Fruit fly (Drosophila melanogaster) whole organism, pupa: ENCODE data around the gene CG42369.

ENCODE experiments used
- CG10348 ChIP-seq: fragments of 200-800 bp; sonication (Bioruptor generic); IDR thresholded peaks from 2 replicates; pipeline ENCODE4 v1.3.6; 2022; ENCODE audit warnings: missing biosample characterization, missing genetic modification characterization
- CG12605 ChIP-seq: fragments of 200-800 bp; sonication (Bioruptor generic); IDR thresholded peaks from 2 replicates; pipeline ENCODE4 v1.3.6; 2022; ENCODE audit warnings: missing biosample characterization, missing genetic modification characterization
- CG13204 ChIP-seq: fragments of 200-800 bp; sonication (Bioruptor generic); optimal IDR thresholded peaks from 2 replicates; lab custom pipeline; 2018; ENCODE audit warnings: missing biosample characterization, mild to moderate bottlenecking, missing genetic modification characterization, moderate library complexity
- CG14655 ChIP-seq: fragments of 200-800 bp; sonication (Bioruptor generic); optimal IDR thresholded peaks from 3 replicates; lab custom pipeline; 2017; ENCODE audit warnings: mild to moderate bottlenecking, missing biosample characterization, missing genetic modification reagents, missing genetic modification characterization
- CG15710 ChIP-seq: fragments of 200-800 bp; sonication (Bioruptor generic); optimal IDR thresholded peaks from 2 replicates; lab custom pipeline; 2018; ENCODE audit warnings: missing biosample characterization, mild to moderate bottlenecking, missing genetic modification characterization, moderate library complexity
- CG17806 ChIP-seq: fragments of 200-800 bp; sonication (Bioruptor generic); optimal IDR thresholded peaks from 2 replicates; lab custom pipeline; 2018; ENCODE audit warnings: missing biosample characterization, mild to moderate bottlenecking, missing genetic modification characterization, moderate library complexity
- CG32121 ChIP-seq: fragments of 200-800 bp; sonication (Bioruptor generic); IDR thresholded peaks from 2 replicates; pipeline ENCODE4 v1.3.6; 2022; ENCODE audit warnings: missing biosample characterization, missing genetic modification characterization
- CG34367 ChIP-seq: fragments of 200-800 bp; sonication (Bioruptor generic); optimal IDR thresholded peaks from 2 replicates; lab custom pipeline; 2018; ENCODE audit warnings: missing biosample characterization, mild to moderate bottlenecking, missing genetic modification characterization
- CG4496 ChIP-seq: fragments of 200-800 bp; sonication (Bioruptor generic); IDR thresholded peaks from 3 replicates; pipeline ENCODE4 v1.3.6; 2022; ENCODE audit warnings: missing biosample characterization, missing genetic modification characterization
- CG8159 ChIP-seq: fragments of 200-800 bp; sonication (Bioruptor generic); optimal IDR thresholded peaks from 3 replicates; lab custom pipeline; 2018; ENCODE audit warnings: missing biosample characterization, mild to moderate bottlenecking, missing genetic modification characterization, moderate library complexity
- CG8301 ChIP-seq: fragments of 200-800 bp; sonication (Bioruptor generic); optimal IDR thresholded peaks from 2 replicates; lab custom pipeline; 2018; ENCODE audit warnings: missing biosample characterization, mild to moderate bottlenecking, missing genetic modification characterization
- CG9948 ChIP-seq: fragments of 200-800 bp; sonication (Bioruptor generic); optimal IDR thresholded peaks from 2 replicates; lab custom pipeline; 2018; ENCODE audit warnings: missing biosample characterization, mild to moderate bottlenecking, missing genetic modification characterization, moderate library complexity
- D1 ChIP-seq: fragments of 200-800 bp; sonication (Bioruptor generic); optimal IDR thresholded peaks from 2 replicates; lab custom pipeline; 2018; ENCODE audit warnings: missing biosample characterization, mild to moderate bottlenecking, missing genetic modification characterization, moderate library complexity
- EcR ChIP-seq: fragments of 200-800 bp; sonication (Bioruptor generic); optimal IDR thresholded peaks from 3 replicates; lab custom pipeline; 2019; ENCODE audit warnings: missing biosample characterization, missing genetic modification characterization, mild to moderate bottlenecking, moderate library complexity, missing genetic modification reagents
- Ets98B ChIP-seq: fragments of 200-800 bp; sonication (Bioruptor generic); IDR thresholded peaks from 2 replicates; pipeline ENCODE4 v1.3.6; 2022; ENCODE audit warnings: missing biosample characterization, missing genetic modification characterization
- Pif1A ChIP-seq: fragments of 200-800 bp; sonication (Bioruptor generic); optimal IDR thresholded peaks from 3 replicates; lab custom pipeline; 2016; ENCODE audit warnings: missing biosample characterization, missing genetic modification characterization
- Pif1B ChIP-seq: fragments of 200-800 bp; sonication (Bioruptor generic); optimal IDR thresholded peaks from 3 replicates; lab custom pipeline; 2016; ENCODE audit warnings: missing biosample characterization, missing genetic modification characterization
- Snoo ChIP-seq: fragments of 200-800 bp; sonication (Bioruptor generic); optimal IDR thresholded peaks from 3 replicates; lab custom pipeline; 2017; ENCODE audit warnings: missing biosample characterization, mild to moderate bottlenecking, missing genetic modification characterization, inconsistent platforms
- fd96Ca ChIP-seq: fragments of 200-800 bp; sonication (Bioruptor generic); IDR thresholded peaks from 3 replicates; pipeline ENCODE4 v1.3.6; 2022; ENCODE audit warnings: missing biosample characterization, missing genetic modification characterization
- gl ChIP-seq: fragments of 200-800 bp; sonication (Bioruptor generic); optimal IDR thresholded peaks from 2 replicates; lab custom pipeline; 2018; ENCODE audit warnings: missing biosample characterization, mild to moderate bottlenecking, missing genetic modification characterization
- rn ChIP-seq: fragments of 200-800 bp; sonication (Bioruptor generic); IDR thresholded peaks from 2 replicates; pipeline ENCODE4 v1.3.6; 2022; ENCODE audit warnings: missing biosample characterization, missing genetic modification characterization

The CG42369 gene

DNA sequence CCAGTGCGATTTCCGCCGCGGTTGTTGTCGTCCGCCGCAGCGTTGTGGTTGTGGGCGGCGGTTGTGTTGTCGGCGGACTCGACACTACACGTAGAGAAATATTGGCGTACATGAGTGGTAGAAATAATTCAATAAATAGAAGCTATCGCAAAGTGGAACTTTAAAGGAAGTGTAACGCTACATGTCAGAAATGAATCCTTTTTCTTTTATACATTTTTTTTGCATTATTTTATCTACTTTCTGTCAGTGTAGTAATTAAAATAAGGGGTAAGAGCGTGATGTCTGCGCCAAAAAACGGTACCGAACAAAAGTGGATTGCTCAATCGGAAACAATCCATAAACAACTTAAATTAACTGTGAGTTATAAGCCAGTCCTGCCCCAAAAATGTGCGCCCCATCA, 17.9 kb downstream of the CG42369 start:
- TF ChIP-seq CG8159 (peak; percentile 6), fd96Ca (GFP tag; lab: Robert Waterston, UW) (no peak)

- TF ChIP-seq CG15710 (tag; lab: Kevin White, UChicago) (no peak), Ets98B (GFP tag; lab: Robert Waterston, UW) (no peak), CG4496 (GFP tag; lab: Robert Waterston, UW) (no peak), CG9948 (tag; lab: Kevin White, UChicago) (no peak), CG14655 (GFP tag; lab: Kevin White, UChicago) (no peak), fd96Ca (GFP tag; lab: Robert Waterston, UW) (no peak), EcR (GFP tag; lab: Kevin White, UChicago) (no peak), D1 (tag; lab: Kevin White, UChicago) (no peak)
Observed at dm6 chr2L:6373141-6373540, 23.9 kb downstream of the CG42369 start.

DNA sequence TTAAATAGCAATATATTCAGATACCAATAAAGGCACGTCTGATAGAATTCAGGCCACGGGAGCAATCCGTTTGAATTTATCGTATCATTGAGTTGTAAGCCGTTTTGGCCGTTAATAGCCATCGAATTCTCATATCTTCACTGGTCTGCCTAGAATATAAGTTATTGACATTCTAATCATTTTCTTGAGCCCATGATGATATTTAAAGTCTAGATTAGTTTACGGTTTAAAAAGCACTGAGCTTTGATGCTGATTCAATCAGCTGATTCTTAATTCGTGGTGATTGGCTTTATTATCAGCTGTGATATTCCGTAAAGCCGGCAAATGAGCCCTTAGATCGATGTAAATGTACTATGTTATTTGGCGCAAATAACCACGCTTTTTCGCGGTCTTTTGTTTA, 25.0 kb downstream of the CG42369 start, which contains the start of gene slam:
Gene slam (plus strand): TSS at position 301 of the 400 bp plus-strand sequence.
- TF ChIP-seq D1 (tag; lab: Kevin White, UChicago) (no peak), CG15710 (tag; lab: Kevin White, UChicago) (no peak), CG8301 (tag; lab: Kevin White, UChicago) (no peak), CG17806 (no peak), CG4496 (GFP tag; lab: Robert Waterston, UW) (no peak), CG12605 (GFP tag; lab: Robert Waterston, UW) (no peak), CG34367 (tag; lab: Kevin White, UChicago) (no peak), CG10348 (no peak), CG8159 (no peak), gl (tag; lab: Kevin White, UChicago) (no peak), EcR (GFP tag; lab: Kevin White, UChicago) (no peak), fd96Ca (GFP tag; lab: Robert Waterston, UW) (no peak), Snoo (no peak), CG14655 (GFP tag; lab: Kevin White, UChicago) (no peak), CG32121 (GFP tag; lab: Robert Waterston, UW) (no peak), Ets98B (GFP tag; lab: Robert Waterston, UW) (no peak), rn (GFP tag; lab: Robert Waterston, UW) (no peak)
- TF ChIP-seq, all 21 proteins: peak for 0

dm6 chr2L:6371025-6371641, 25.9 kb downstream of the CG42369 start:
- no peak for TF ChIP-seq CG12605 (GFP tag; lab: Robert Waterston, UW)
- no peak for TF ChIP-seq gl (tag; lab: Kevin White, UChicago)
- no peak for TF ChIP-seq CG13204
- TF ChIP-seq Pif1A (GFP tag; lab: Kevin White, UChicago): no peak
- TF ChIP-seq CG14655 (GFP tag; lab: Kevin White, UChicago): no peak
- no peak for TF ChIP-seq CG9948 (tag; lab: Kevin White, UChicago)
- TF ChIP-seq Ets98B (GFP tag; lab: Robert Waterston, UW): no peak
- TF ChIP-seq D1 (tag; lab: Kevin White, UChicago): no peak
- no peak for TF ChIP-seq CG32121 (GFP tag; lab: Robert Waterston, UW)
- TF ChIP-seq rn (GFP tag; lab: Robert Waterston, UW): no peak
- no peak for TF ChIP-seq CG34367 (tag; lab: Kevin White, UChicago)

DNA sequence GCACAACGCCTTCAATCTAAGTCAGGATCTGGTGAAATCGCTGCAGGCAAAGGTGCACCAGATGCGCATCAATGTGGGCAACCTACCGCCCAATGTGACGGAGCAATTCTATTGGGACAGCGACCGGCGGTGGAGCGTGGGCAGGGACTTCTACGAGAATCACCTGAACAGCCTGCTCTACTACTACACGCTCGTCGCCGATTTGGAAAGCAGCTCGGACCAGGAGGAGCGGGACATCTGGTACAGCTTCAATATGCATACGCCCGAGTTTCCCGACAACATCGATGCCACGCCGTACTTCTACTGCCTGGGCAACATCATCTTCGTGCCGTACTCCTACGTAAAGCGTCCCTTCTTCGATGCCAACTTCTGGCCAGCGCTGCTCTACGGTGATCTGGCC, 27.8 kb downstream of the CG42369 start:
- TF ChIP-seq gl (tag; lab: Kevin White, UChicago) (no peak), CG12605 (GFP tag; lab: Robert Waterston, UW) (no peak), CG9948 (tag; lab: Kevin White, UChicago) (no peak), CG34367 (tag; lab: Kevin White, UChicago) (no peak), CG8159 (no peak), EcR (GFP tag; lab: Kevin White, UChicago) (no peak), CG15710 (tag; lab: Kevin White, UChicago) (no peak), Pif1B (GFP tag; lab: Kevin White, UChicago) (no peak), CG8301 (tag; lab: Kevin White, UChicago) (no peak), rn (GFP tag; lab: Robert Waterston, UW) (no peak), CG17806 (no peak), Pif1A (GFP tag; lab: Kevin White, UChicago) (no peak), CG10348 (no peak), CG32121 (GFP tag; lab: Robert Waterston, UW) (no peak), D1 (tag; lab: Kevin White, UChicago) (no peak)
- TF ChIP-seq, all 21 proteins: peak for 0

- TF ChIP-seq CG8159 (no peak), CG10348 (no peak), CG4496 (GFP tag; lab: Robert Waterston, UW) (no peak), rn (GFP tag; lab: Robert Waterston, UW) (no peak), Pif1A (GFP tag; lab: Kevin White, UChicago) (no peak), CG8301 (tag; lab: Kevin White, UChicago) (no peak), Ets98B (GFP tag; lab: Robert Waterston, UW) (no peak), CG34367 (tag; lab: Kevin White, UChicago) (no peak), fd96Ca (GFP tag; lab: Robert Waterston, UW) (no peak), CG15710 (tag; lab: Kevin White, UChicago) (no peak), CG13204 (no peak), Pif1B (GFP tag; lab: Kevin White, UChicago) (no peak), CG14655 (GFP tag; lab: Kevin White, UChicago) (no peak), gl (tag; lab: Kevin White, UChicago) (no peak), EcR (GFP tag; lab: Kevin White, UChicago) (no peak), Snoo (no peak), CG12605 (GFP tag; lab: Robert Waterston, UW) (no peak), D1 (tag; lab: Kevin White, UChicago) (no peak)
Observed at dm6 chr2L:6367478-6367932, 29.5 kb downstream of the CG42369 start, which contains the start of gene Nepl4. Nepl4 (plus strand) TSS chr2L:6367882.
